Fruit fly (Drosophila melanogaster): ENCODE data around the gene CG32536.
A peak's percentile ranks its signal among the peaks of the same experiment; 100 is the strongest.

The CG32536 gene

dm6 chrX:19298785-19299114 is 22.1 kb upstream of the CG32536 start (continued):
- TF ChIP-seq Hr51 (GFP tag; optimal IDR thresholded peaks at IDR 0.05) (peak in 1 of 2 experiments; percentile 62), lmd (GFP tag; IDR thresholded peaks at IDR 0.05) (peak; percentile 64), Nf-YB (GFP tag; optimal IDR thresholded peaks at IDR 0.05) (no peak), wor (GFP tag; IDR thresholded peaks at IDR 0.05) (peak; percentile 28; the same call in 1 of the 2 replicates), CG18619 (GFP tag; optimal IDR thresholded peaks at IDR 0.05) (no peak), Xrp1 (GFP tag; IDR thresholded peaks at IDR 0.05) (peak; percentile 74), slou (GFP tag; optimal IDR thresholded peaks at IDR 0.05) (no peak), Lim3 (GFP tag; IDR thresholded peaks at IDR 0.05) (no peak), CG11695 (GFP tag; IDR thresholded peaks at IDR 0.05) (peak; percentile 69; the same call in 2 of the 3 replicates), B-H1 (GFP tag; IDR thresholded peaks at IDR 0.05) (peak; percentile 28; the same call in 1 of the 3 replicates), CG12155 (GFP tag; optimal IDR thresholded peaks at IDR 0.05) (peak; percentile 26), zen2 (GFP tag; IDR thresholded peaks at IDR 0.05; ENCODE audit: partially characterized antibody) (no peak; the same call in 2 of the 3 replicates), Sox102F (GFP tag; optimal IDR thresholded peaks at IDR 0.05) (peak; percentile 53), gro (GFP tag; optimal IDR thresholded peaks at IDR 0.05) (no peak), CG16815 (GFP tag; optimal IDR thresholded peaks at IDR 0.05) (peak; percentile 17), Trl (optimal IDR thresholded peaks at IDR 0.05) (peak in 1 of 2 experiments; percentile 93), Trl (GFP tag; optimal IDR thresholded peaks at IDR 0.05) (no peak), vfl (GFP tag; optimal IDR thresholded peaks at IDR 0.05) (no peak), CG17829 (tag; optimal IDR thresholded peaks at IDR 0.05) (peak; percentile 55), CG15514 (GFP tag; optimal IDR thresholded peaks at IDR 0.05) (no peak), CG4617 (GFP tag; optimal IDR thresholded peaks at IDR 0.05; ENCODE audit: borderline replicate concordance) (no peak), prd (optimal IDR thresholded peaks at IDR 0.05) (no peak), prd (GFP tag; IDR thresholded peaks at IDR 0.05) (peak; percentile 71), CG32772 (GFP tag; IDR thresholded peaks at IDR 0.05) (peak; percentile 31; the same call in 1 of the 2 replicates), Dbx (GFP tag; IDR thresholded peaks at IDR 0.05) (peak; percentile 55; the same call in 2 of the 3 replicates), CG33557 (GFP tag; optimal IDR thresholded peaks at IDR 0.05) (no peak), ci (GFP tag; IDR thresholded peaks at IDR 0.05) (peak; percentile 82), CG9727 (GFP tag; optimal IDR thresholded peaks at IDR 0.05) (peak; percentile 34), Blimp-1 (GFP tag; optimal IDR thresholded peaks at IDR 0.05) (peak; percentile 48), CG8281 (tag; optimal IDR thresholded peaks at IDR 0.05) (no peak), nom (GFP tag; optimal IDR thresholded peaks at IDR 0.05) (no peak), Hr39 (optimal IDR thresholded peaks at IDR 0.05) (no peak), dati (GFP tag; IDR thresholded peaks at IDR 0.05) (0 out of 2 replicates have a peak, but pooled peaks have one; percentile 10), CG8944 (GFP tag; optimal IDR thresholded peaks at IDR 0.05) (peak; percentile 20), nerfin-2 (GFP tag; IDR thresholded peaks at IDR 0.05; ENCODE audit: partially characterized antibody) (no peak), CHES-1-like (GFP tag; optimal IDR thresholded peaks at IDR 0.05) (peak; percentile 2), vvl (GFP tag; IDR thresholded peaks at IDR 0.05) (peak; percentile 81), chm (GFP tag; IDR thresholded peaks at IDR 0.05) (peak; percentile 84), CG2199 (GFP tag; IDR thresholded peaks at IDR 0.05) (no peak), knrl (GFP tag; IDR thresholded peaks at IDR 0.05; ENCODE audit: partially characterized antibody) (no peak; the same call in 2 of the 3 replicates), Abd-B (GFP tag; optimal IDR thresholded peaks at IDR 0.05) (peak; percentile 4), CG9932 (GFP tag; IDR thresholded peaks at IDR 0.05) (peak; percentile 51; the same call in 1 of the 2 replicates), dmrt99B (tag; optimal IDR thresholded peaks at IDR 0.05) (peak; percentile 42), lola (GFP tag; optimal IDR thresholded peaks at IDR 0.05) (peak in 1 of 3 experiments; percentile 2), so (GFP tag; IDR thresholded peaks at IDR 0.05) (no peak), fd3F (GFP tag; optimal IDR thresholded peaks at IDR 0.05) (peak; percentile 4), ac (GFP tag; optimal IDR thresholded peaks at IDR 0.05) (no peak), kni (GFP tag; optimal IDR thresholded peaks at IDR 0.05) (no peak), Six4 (GFP tag; optimal IDR thresholded peaks at IDR 0.05) (no peak), CG34422 (GFP tag; IDR thresholded peaks at IDR 0.05) (peak; percentile 35; the same call in 2 of the 3 replicates), nerfin-1 (tag; optimal IDR thresholded peaks at IDR 0.05) (no peak)

Data from whole organism, embryonic.